Fruit fly (Drosophila melanogaster): ENCODE measurements around the gene CG13887.

DNA sequence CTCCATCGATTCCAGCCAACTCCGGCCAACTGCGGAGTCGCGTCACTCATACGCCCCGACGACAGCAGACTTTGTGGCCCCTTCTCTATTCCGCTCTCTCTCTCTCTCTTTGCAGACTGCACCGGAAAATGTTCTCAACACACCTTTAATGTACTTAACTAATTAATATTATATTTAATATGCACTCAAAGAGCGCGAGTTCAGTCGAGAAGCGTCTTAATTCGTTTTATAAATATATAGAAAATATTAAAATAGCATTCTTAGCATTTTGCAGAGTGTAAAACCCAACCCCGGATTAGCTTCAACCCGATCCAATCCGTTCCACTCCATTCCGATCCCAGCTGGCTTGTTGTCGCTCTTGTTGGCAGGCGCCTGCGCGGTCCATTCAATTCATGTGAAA, 43.2 kb upstream of the CG13887 start:
- TF ChIP-seq Dll (GFP tag; IDR thresholded peaks at IDR 0.05; ENCODE audit: partially characterized antibody), result no peak
- no peak for TF ChIP-seq CG3726 (GFP tag; IDR thresholded peaks at IDR 0.05)
- no peak for TF ChIP-seq Hmx (GFP tag; optimal IDR thresholded peaks at IDR 0.05)
- no peak for TF ChIP-seq ttk (GFP tag; IDR thresholded peaks at IDR 0.05)
- TF ChIP-seq Hr78 (GFP tag; optimal IDR thresholded peaks at IDR 0.05), result no peak
- no peak for TF ChIP-seq CG5953 (GFP tag; IDR thresholded peaks at IDR 0.05)
- no peak for TF ChIP-seq Tbp (GFP tag; optimal IDR thresholded peaks at IDR 0.05)
- TF ChIP-seq sug (tag; optimal IDR thresholded peaks at IDR 0.05), result no peak
- TF ChIP-seq mirr (GFP tag; optimal IDR thresholded peaks at IDR 0.05), result no peak
- no peak for TF ChIP-seq schlank (tag; optimal IDR thresholded peaks at IDR 0.05)
- TF ChIP-seq emc (GFP tag; optimal IDR thresholded peaks at IDR 0.05), result no peak
